Worm (Caenorhabditis elegans): ENCODE data around the gene dhs-22.

dhs-22 gene

ce11 chrV:14380242-14380641, 41.0 kb downstream of the dhs-22 start:
- TF ChIP-seq ztf-11 (tag; optimal IDR thresholded peaks at IDR 0.05): no peak
- TF ChIP-seq nhr-237 (tag; optimal IDR thresholded peaks at IDR 0.05): no peak

ce11 chrV:14378986-14379385, 42.3 kb downstream of the dhs-22 start, which contains the start of gene npr-43:
TSS of gene npr-43 (minus strand) at chrV:14379086.
- TF ChIP-seq egl-27 (tag; optimal IDR thresholded peaks at IDR 0.05) (no peak), lsy-12 (tag; optimal IDR thresholded peaks at IDR 0.05) (no peak), nhr-28 (tag; optimal IDR thresholded peaks at IDR 0.05) (no peak), nhr-76 (tag; optimal IDR thresholded peaks at IDR 0.05) (no peak), nhr-43 (tag; optimal IDR thresholded peaks at IDR 0.05; ENCODE audit: poor library complexity, severe bottlenecking) (no peak), hmg-11 (tag; optimal IDR thresholded peaks at IDR 0.05) (no peak), pqm-1 (tag; optimal IDR thresholded peaks at IDR 0.05) (no peak), nhr-23 (tag; optimal IDR thresholded peaks at IDR 0.05) (no peak), eor-1 (tag; optimal IDR thresholded peaks at IDR 0.05) (no peak), nhr-25 (tag; optimal IDR thresholded peaks at IDR 0.05) (no peak), nhr-12 (tag; optimal IDR thresholded peaks at IDR 0.05) (no peak), R02D3.7 (tag; optimal IDR thresholded peaks at IDR 0.05) (no peak), pha-4 (tag; optimal IDR thresholded peaks at IDR 0.05) (no peak)

- TF ChIP-seq pha-4 (tag; optimal IDR thresholded peaks at IDR 0.05): no peak
- no peak for TF ChIP-seq ceh-9 (tag; optimal IDR thresholded peaks at IDR 0.05)
- TF ChIP-seq zag-1 (tag; optimal IDR thresholded peaks at IDR 0.05): no peak
- TF ChIP-seq unc-39 (tag; optimal IDR thresholded peaks at IDR 0.05): no peak
- no peak for TF ChIP-seq elt-3 (tag; optimal IDR thresholded peaks at IDR 0.05)
- no peak for TF ChIP-seq ama-1 (optimal IDR thresholded peaks at IDR 0.05)
- TF ChIP-seq sea-2 (GFP tag; optimal IDR thresholded peaks at IDR 0.05): no peak
- TF ChIP-seq ceh-28 (tag; optimal IDR thresholded peaks at IDR 0.05): no peak
- no peak for TF ChIP-seq nhr-28 (tag; optimal IDR thresholded peaks at IDR 0.05)
- TF ChIP-seq ceh-82 (tag; optimal IDR thresholded peaks at IDR 0.05): no peak
- TF ChIP-seq elt-1 (tag; optimal IDR thresholded peaks at IDR 0.05): no peak
- no peak for TF ChIP-seq ztf-4 (tag; optimal IDR thresholded peaks at IDR 0.05)
- no peak for TF ChIP-seq ceh-16 (tag; optimal IDR thresholded peaks at IDR 0.05)
- no peak for TF ChIP-seq daf-12 (tag; optimal IDR thresholded peaks at IDR 0.05)
- no peak for TF ChIP-seq ZK546.5 (tag; optimal IDR thresholded peaks at IDR 0.05)
- TF ChIP-seq eor-1 (tag; optimal IDR thresholded peaks at IDR 0.05): no peak
- no peak for TF ChIP-seq snpc-4 (tag; optimal IDR thresholded peaks at IDR 0.05)
These were observed 43.2 kb downstream of the dhs-22 start for ce11 chrV:14378052-14378451.

- TF ChIP-seq nhr-11 (tag; optimal IDR thresholded peaks at IDR 0.05) (no peak), lsy-12 (tag; optimal IDR thresholded peaks at IDR 0.05) (no peak), pha-4 (tag; optimal IDR thresholded peaks at IDR 0.05) (no peak), daf-12 (tag; optimal IDR thresholded peaks at IDR 0.05) (no peak), lin-39 (tag; optimal IDR thresholded peaks at IDR 0.05) (no peak), lin-15B (tag; optimal IDR thresholded peaks at IDR 0.05) (no peak), nhr-76 (tag; optimal IDR thresholded peaks at IDR 0.05) (no peak), fos-1 (tag; optimal IDR thresholded peaks at IDR 0.05) (no peak), fkh-10 (GFP tag; optimal IDR thresholded peaks at IDR 0.05) (no peak)
These were observed 48.5 kb downstream of the dhs-22 start, which contains the start of gene unc-39 for ce11 chrV:14372774-14373173. TSS of gene unc-39 (plus strand) at chrV:14373074.
